Fruit fly (Drosophila melanogaster) whole organism, pupa: ENCODE data around the gene CG10116.

Experiments used
- CG4496 ChIP-seq: fragments of 200-800 bp; sonication (Bioruptor generic); IDR thresholded peaks from 3 replicates; pipeline ENCODE4 v1.3.6; 2022; ENCODE audit warnings: missing biosample characterization, missing genetic modification characterization
- D1 ChIP-seq: fragments of 200-800 bp; sonication (Bioruptor generic); optimal IDR thresholded peaks from 2 replicates; lab custom pipeline; 2018; ENCODE audit warnings: missing biosample characterization, mild to moderate bottlenecking, missing genetic modification characterization, moderate library complexity
- EcR ChIP-seq: fragments of 200-800 bp; sonication (Bioruptor generic); optimal IDR thresholded peaks from 3 replicates; lab custom pipeline; 2019; ENCODE audit warnings: missing biosample characterization, missing genetic modification characterization, mild to moderate bottlenecking, moderate library complexity, missing genetic modification reagents
- Pif1B ChIP-seq: fragments of 200-800 bp; sonication (Bioruptor generic); optimal IDR thresholded peaks from 3 replicates; lab custom pipeline; 2016; ENCODE audit warnings: missing biosample characterization, missing genetic modification characterization
- fd96Ca ChIP-seq: fragments of 200-800 bp; sonication (Bioruptor generic); IDR thresholded peaks from 3 replicates; pipeline ENCODE4 v1.3.6; 2022; ENCODE audit warnings: missing biosample characterization, missing genetic modification characterization

DNA sequence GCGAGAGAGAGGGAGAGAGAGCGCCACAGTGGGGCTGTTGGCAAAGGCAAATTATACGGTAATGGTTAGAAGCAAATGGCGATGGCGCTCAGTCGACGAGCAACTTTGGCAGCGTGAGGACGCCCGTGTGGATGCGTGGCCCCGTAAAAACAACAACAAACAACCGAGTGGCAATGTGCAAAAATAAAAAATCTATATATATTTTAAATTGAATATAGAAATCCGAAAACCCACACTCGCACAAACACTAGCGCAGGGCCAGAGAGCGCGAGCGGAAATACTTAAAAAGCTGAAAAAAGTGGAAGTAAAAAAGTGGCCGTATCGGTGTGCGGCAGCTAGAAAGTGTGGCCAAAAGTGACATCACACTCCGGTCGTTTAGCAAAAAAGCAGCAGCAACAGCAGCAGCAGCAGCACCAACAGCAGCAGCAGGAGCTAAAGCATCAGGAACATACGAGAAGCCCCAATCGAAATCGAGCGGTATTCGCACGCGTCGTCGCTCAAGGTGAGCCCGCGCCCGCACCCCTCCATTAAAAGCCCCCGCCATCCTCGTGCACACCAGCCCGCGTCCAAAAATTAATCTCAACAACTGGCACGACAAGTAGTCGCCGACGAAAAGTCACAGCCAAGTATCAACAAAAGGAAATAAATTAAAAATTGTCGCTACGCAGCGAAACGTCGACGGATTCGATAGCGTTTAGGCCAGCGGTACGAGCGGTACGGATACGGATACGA lies 20.6 kb upstream of the CG10116 start, which contains the start of gene stv:
- TF ChIP-seq D1 (no peak), CG4496 (no peak), Pif1B (GFP tag; lab: Kevin White, UChicago) (no peak), fd96Ca (GFP tag; lab: Robert Waterston, UW) (peak; percentile 11; the same call in 1 of the 3 replicates), EcR (GFP tag; lab: Kevin White, UChicago) (no peak)
